Fruit fly (Drosophila melanogaster) Kc167 (cell line): ENCODE measurements around the gene CG7841.

Experiments used
- Myc ChIP-seq: fragments of >200 bp; optimal IDR thresholded peaks from 2 replicates; lab custom pipeline; 2017; ENCODE audit warnings: missing external identifiers
- Sin3A ChIP-seq: fragments of >200 bp; optimal IDR thresholded peaks from 2 replicates; lab custom pipeline; 2018; ENCODE audit warnings: missing external identifiers
- h ChIP-seq: fragments of >200 bp; optimal IDR thresholded peaks from 3 replicates; lab custom pipeline; 2018; ENCODE audit warnings: missing external identifiers
- insv ChIP-seq: fragments of >200 bp; optimal IDR thresholded peaks from 3 replicates; lab custom pipeline; 2018; ENCODE audit warnings: missing external identifiers
- psq ChIP-seq: fragments of >200 bp; optimal IDR thresholded peaks from 2 replicates; lab custom pipeline; 2017; ENCODE audit warnings: missing external identifiers
- ttk ChIP-seq: sonication (Bioruptor generic); optimal IDR thresholded peaks from 2 replicates; lab custom pipeline; 2017; ENCODE audit warnings: missing external identifiers

CG7841 gene

DNA sequence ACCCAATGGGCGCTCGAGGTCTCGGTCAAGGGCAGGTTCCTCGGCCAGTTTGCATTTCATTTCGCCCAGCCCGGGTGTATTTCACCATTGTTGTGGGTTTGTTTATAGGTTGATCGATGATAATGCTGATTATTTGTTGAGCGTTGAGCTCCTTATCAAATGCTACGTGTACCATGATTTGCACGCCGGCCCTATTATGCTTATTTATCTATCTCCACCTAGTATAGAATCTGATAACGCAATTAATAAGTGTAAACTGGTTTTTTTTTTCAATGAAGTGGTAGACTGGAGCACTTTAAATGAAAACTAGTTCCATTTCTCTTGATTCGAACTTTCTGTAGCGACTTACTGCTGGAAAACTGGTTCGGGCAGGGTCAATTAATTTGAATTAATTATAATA, 5.8 kb downstream of the CG7841 start:
- no peak for TF ChIP-seq Myc
- TF ChIP-seq Sin3A (lab: Kevin White, UChicago): no peak
- no peak for TF ChIP-seq ttk
- no peak for TF ChIP-seq insv (lab: Kevin White, UChicago)
- no peak for TF ChIP-seq psq
- TF ChIP-seq h (lab: Kevin White, UChicago): no peak

DNA sequence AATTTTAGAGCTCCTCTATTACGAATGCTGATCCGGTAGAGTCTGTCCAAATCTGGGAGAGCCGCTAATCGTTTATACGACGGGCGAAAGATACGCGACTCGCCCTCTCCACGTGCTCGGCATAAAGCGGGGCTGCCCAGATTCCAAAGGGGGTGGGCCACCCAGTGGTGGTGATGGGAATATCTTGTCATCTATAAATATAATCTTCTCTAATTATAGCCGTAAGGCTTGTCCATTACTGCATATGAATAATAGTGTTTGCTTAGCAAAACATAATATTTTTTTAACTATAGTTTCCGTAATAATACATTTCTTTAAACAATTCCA, 6.4 kb downstream of the CG7841 start:
- no peak for TF ChIP-seq ttk
- TF ChIP-seq Myc: no peak
- TF ChIP-seq psq: no peak
- no peak for TF ChIP-seq Sin3A (lab: Kevin White, UChicago)
- TF ChIP-seq h (lab: Kevin White, UChicago): no peak
- no peak for TF ChIP-seq insv (lab: Kevin White, UChicago)

DNA sequence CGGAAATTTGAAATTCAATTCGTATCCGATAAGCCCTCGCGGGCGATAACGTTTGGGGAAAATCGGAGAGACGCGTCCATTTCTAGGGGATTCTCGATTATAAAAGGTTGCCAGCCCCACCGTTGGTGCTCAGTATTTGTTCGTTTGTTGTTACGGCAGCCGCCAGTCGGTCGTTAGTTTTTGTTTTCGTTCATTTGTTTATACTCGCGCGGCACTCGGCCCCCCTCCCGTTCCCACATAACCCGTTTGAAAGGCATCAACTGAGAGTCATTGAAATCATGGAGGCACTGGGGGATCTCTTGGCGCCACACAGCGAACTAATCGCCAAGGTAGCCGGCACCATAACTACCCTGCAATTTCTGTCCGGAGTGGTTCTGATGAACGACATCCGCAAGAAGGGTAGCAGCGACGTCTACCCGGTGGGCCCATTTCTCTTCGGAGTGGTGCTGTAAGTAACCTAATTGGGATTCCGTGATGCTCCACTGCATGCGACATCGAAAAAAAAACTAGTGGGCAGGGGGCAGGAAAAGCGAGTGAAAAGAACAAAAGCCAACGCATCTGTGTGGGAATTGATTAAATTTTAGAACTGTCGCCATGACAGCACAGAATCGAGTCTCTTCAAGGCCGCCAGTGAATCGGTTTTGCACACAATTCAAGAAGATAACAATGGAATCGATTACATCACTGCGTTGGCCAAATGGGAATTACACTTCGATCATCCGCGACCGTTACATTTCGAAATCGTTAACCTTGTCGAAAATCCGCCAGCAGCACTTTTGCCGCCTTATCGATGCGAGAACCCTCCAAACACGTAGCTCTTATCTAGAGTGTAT, 7.0 kb downstream of the CG7841 start, which contains the start of gene CG7272:
CG7272 (plus strand) TSS at position 126 of the 833 bp plus-strand sequence.
- TF ChIP-seq h (lab: Kevin White, UChicago): no peak
- no peak for TF ChIP-seq Sin3A (lab: Kevin White, UChicago)
- TF ChIP-seq ttk: no peak
- TF ChIP-seq psq: no peak
- TF ChIP-seq insv (lab: Kevin White, UChicago): no peak
- no peak for TF ChIP-seq Myc

DNA sequence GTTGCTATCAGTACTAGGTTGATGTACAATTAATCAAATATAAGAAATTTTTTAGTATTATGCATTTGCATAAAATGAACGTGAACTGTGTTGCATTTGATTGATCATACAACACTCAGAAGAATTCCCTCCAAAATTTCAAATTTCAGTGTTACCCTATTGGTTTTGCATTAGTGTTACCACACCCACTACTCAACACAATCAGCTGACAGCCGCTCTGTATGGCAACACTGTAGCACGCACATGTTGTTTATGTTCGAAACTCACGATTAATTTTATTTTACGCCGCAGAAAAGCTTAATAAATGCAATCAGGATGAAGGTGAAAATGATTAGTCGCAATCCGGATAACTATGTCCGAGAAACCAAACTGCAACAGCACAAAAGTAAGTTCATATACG, 9.3 kb downstream of the CG7841 start, which contains the start of gene CG7275:
CG7275 (plus strand) TSS at position 215 of the 400 bp plus-strand sequence.
- TF ChIP-seq h (lab: Kevin White, UChicago): no peak
- TF ChIP-seq psq: no peak
- TF ChIP-seq Myc: no peak
- no peak for TF ChIP-seq Sin3A (lab: Kevin White, UChicago)
- TF ChIP-seq ttk: no peak
- no peak for TF ChIP-seq insv (lab: Kevin White, UChicago)

DNA sequence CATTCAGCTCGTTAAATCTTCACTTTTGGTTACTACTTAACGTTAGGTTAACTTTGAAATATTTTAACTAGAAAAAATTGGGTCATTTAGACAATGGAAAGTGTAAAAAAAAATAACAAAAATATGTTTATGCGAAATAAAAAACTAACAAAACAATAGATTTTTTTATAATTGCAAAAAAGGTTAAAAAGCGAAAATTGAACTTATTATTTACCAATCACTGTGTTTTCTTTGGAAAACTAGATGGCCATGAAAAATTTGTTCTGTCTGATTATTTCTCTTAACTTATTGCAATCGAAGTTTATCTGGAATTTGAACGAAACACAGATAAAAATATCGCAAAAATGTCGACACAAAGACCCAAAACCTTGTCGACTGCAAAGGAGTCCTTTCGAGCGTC, 10.2 kb downstream of the CG7841 start, which contains the start of gene CG7276:
CG7276 (plus strand) TSS at position 301 of the 400 bp plus-strand sequence.
- no peak for TF ChIP-seq Myc
- no peak for TF ChIP-seq insv (lab: Kevin White, UChicago)
- no peak for TF ChIP-seq h (lab: Kevin White, UChicago)
- no peak for TF ChIP-seq psq
- TF ChIP-seq Sin3A (lab: Kevin White, UChicago): no peak
- no peak for TF ChIP-seq ttk

DNA sequence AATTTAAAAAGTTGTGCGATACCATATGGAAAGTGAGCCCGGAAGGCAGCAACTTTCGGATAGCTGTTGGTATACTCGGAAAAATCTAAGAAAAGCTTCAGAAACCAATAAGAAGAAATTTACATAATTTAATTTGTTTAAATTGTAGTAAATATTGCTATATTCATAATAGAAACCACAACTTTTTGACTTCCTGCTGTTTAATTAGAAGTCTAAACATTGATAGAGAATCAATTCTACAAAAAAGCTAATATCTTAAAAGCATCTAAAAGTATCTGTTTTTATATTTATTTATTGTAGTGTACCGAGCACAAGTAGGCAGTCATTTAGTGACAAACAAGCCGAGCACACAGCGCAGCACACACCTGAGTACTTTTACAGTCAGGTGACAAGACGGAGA, 11.8 kb downstream of the CG7841 start, which contains the start of gene CG13455:
CG13455 (plus strand) TSS at position 301 of the 400 bp plus-strand sequence.
- TF ChIP-seq Sin3A (lab: Kevin White, UChicago): no peak
- TF ChIP-seq Myc: no peak
- TF ChIP-seq h (lab: Kevin White, UChicago): no peak
- TF ChIP-seq psq: no peak
- TF ChIP-seq insv (lab: Kevin White, UChicago): no peak
- no peak for TF ChIP-seq ttk

DNA sequence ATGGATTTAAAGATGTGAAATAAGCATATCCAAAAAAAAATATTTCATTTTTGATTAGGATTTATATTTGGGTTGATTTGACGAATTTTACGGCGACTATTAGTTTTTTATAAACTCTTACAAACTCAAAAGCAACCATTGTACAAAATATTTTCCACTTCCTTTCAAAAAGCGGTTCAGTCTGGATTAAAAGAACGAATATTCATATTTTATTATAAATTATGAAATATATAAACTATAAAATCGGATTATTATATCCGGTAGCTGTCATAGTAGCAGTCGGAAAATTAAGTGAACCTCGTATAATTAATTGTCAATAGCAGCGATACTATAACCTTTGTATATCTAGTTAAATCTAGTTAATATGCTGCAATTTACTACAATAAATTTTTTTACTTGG, 12.6 kb downstream of the CG7841 start, which contains the start of gene CG12355:
CG12355 (minus strand) TSS at position 101 of the 400 bp plus-strand sequence.
- no peak for TF ChIP-seq Myc
- no peak for TF ChIP-seq psq
- TF ChIP-seq ttk: no peak
- TF ChIP-seq Sin3A (lab: Kevin White, UChicago): no peak
- no peak for TF ChIP-seq h (lab: Kevin White, UChicago)
- TF ChIP-seq insv (lab: Kevin White, UChicago): no peak

DNA sequence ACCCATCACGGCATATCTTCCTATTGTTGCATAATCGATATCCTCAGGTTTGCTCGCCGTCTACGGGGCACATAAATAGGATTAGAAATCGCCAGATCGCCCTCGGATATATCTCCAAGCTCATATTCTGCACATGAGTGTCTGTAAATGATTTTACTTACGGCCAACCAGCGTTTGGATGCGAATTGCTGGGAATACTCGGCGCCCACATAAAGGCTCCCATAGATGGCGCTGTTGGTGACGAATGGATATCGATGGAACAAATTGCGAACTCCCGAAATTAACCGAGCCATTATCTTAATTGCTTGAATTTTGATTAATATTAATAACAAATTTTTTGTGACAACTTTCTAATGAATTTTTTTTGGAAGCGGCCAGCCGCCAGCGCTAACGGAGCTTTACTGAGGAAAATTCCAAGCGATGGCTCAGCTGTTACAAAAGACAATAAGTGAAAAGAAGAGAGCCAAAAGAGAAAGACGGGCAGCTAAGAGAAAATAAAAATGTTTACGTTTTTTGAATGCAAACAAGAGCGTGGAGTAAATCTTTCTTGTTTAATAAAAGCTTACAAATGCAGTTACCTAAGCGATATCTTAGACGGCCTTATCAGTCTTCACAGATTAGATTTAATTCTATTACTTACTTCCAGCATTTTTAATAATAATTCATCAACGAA, 13.3 kb downstream of the CG7841 start:
- no peak for TF ChIP-seq ttk
- no peak for TF ChIP-seq h (lab: Kevin White, UChicago)
- TF ChIP-seq insv (lab: Kevin White, UChicago): no peak
- no peak for TF ChIP-seq psq
- no peak for TF ChIP-seq Sin3A (lab: Kevin White, UChicago)
- no peak for TF ChIP-seq Myc

DNA sequence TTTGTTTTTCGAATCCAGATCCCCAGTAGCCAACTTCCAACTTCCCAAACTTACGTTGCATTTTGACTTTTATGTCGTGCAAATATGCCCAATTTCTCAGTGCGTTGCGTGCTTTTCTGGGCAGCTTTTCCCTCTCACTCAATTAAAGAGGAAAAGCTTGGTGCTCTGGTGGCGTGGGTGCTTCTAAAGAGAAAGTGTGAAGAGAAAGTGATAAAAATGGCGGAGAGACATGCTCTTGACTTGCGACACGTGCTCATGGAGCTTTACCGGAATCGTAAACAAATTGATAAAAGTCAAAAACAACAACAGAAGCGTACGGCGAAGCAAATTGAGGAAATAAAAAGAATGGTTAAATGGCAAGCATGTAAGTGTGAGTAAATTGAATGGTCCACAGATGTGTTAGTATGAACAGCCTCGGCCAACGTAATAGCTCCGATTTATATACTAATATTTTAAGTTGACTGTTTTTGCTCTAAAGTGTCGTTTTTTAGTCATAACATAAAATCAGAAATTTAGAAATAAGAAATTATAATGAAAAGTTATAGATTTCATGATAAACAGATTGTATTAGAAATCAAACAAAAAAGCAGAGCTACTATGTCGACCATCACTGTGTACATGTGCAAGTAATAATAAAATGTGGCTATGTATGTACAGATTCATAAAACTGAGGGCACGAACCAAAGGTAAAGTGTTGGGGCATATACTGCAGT, 14.0 kb downstream of the CG7841 start:
- TF ChIP-seq ttk (no peak), psq (no peak), insv (lab: Kevin White, UChicago) (no peak), Myc (no peak), h (lab: Kevin White, UChicago) (no peak), Sin3A (lab: Kevin White, UChicago) (no peak)

DNA sequence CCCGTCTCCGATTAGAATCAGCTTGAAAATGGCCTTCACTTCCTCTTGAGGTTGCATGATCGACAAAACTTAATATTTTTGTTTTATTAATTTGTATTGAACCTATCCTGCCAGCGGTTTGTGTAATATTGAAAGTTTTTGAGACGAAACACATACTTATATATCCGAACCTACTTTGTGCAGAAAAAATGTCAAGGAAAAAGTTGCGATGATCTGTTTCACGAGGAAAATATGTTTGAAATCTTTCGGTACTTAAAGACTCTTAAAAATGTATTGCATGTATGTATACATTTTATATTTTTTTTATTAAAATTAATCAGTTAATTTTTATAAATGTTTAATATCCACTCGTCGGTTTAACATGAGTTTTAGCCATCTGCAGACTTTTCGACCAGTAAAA, 22.8 kb downstream of the CG7841 start, which contains the start of gene Ran-like:
Ran-like (minus strand) TSS at position 101 of the 400 bp plus-strand sequence.
- TF ChIP-seq ttk: no peak
- TF ChIP-seq h (lab: Kevin White, UChicago): no peak
- no peak for TF ChIP-seq psq

DNA sequence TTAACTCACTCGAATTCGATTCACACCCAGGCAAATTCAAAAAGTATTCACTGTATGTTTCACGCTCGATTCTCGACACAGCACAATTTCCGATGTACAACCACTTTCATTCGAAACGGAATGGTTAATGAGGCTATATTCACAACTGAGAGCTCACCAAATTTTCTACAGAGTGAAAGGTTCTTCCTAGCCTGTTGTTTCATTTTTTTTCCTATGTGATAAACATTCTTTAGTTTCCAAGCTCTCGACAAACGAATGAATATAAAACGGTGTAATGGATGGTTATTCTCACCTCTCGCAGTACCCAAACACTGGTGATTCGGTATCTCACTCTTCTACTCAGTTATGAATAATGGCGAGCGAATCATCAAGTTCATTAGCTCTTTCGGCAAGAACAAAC, 34.0 kb downstream of the CG7841 start, which contains the start of gene cocoon:
cocoon (minus strand) TSS at position 101 of the 400 bp plus-strand sequence.
- no peak for TF ChIP-seq Sin3A (lab: Kevin White, UChicago)
- TF ChIP-seq insv (lab: Kevin White, UChicago): no peak
- no peak for TF ChIP-seq Myc
- no peak for TF ChIP-seq ttk
- no peak for TF ChIP-seq psq
- TF ChIP-seq h (lab: Kevin White, UChicago): no peak
